Fruit fly (Drosophila melanogaster) whole organism, wandering third instar larva: ENCODE measurements around the gene Atpalpha.

Source experiments
- Vsx2 ChIP-seq: fragments of 200-300, 225-300 bp; sonication (Bioruptor generic); optimal IDR thresholded peaks from 2 replicates; lab custom pipeline; 2018; ENCODE audit warnings: missing biosample characterization, missing genetic modification characterization; ENCODE audit not compliant: partially characterized antibody
- br ChIP-seq: fragments of 200-800 bp; sonication (Bioruptor generic); optimal IDR thresholded peaks from 2 replicates; lab custom pipeline; 2016; ENCODE audit warnings: missing biosample characterization, missing genetic modification characterization
- psq ChIP-seq: fragments of 200-800 bp; sonication (Bioruptor generic); optimal IDR thresholded peaks from 3 replicates; lab custom pipeline; 2017; ENCODE audit warnings: missing biosample characterization, mild to moderate bottlenecking, missing genetic modification characterization, moderate library complexity

DNA sequence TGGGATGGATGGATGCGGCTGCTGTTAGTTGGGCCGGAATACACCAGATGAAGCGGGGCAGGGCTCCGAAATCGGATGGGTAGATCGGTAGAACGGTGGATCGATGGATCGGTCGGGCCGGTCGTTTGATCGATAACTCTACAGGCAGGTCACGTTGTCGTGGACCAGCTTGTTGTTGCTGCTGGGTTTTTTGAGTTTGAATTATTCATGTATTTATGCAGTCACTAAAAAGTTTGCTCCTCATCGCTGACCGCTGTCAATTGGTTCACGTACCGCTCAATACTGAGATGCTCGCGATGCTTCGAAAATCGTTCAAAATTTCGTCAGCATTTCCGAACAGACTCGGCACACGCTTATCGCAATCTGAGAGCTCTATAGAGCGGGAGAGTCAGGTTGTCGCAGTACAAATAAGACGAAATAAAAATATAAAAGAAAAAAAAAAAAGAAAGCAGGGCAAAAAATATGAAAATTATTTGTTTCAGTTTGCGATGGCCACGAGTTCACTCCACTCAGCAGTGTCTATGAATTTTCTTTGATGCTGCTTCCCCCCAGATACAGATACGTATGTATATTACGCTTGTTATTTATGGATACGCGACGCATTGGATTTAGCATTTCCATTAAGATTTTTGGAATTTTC lies 75.5 kb downstream of the Atpalpha start, which contains the start of gene peg:
- TF ChIP-seq br (GFP tag; lab: Kevin White, UChicago) (peak; percentile 37), Vsx2 (GFP tag; lab: Kevin White, UChicago) (no peak), psq (GFP tag; lab: Kevin White, UChicago) (no peak)
